Worm (Caenorhabditis elegans): ENCODE results near the gene F45D3.2.

ce11 chrV:12579299-12579698 lies 38.5 kb downstream of the F45D3.2 start, which contains the start of gene E02A10.3:
- TF ChIP-seq cog-1 (tag; optimal IDR thresholded peaks at IDR 0.05) (no peak), med-1 (GFP tag; optimal IDR thresholded peaks at IDR 0.05; ENCODE audit: insufficient read depth) (no peak), ztf-23 (GFP tag; IDR thresholded peaks at IDR 0.05) (no peak), ref-1 (GFP tag; conservative IDR thresholded peaks at IDR 0.05) (no peak), klf-2 (GFP tag; conservative IDR thresholded peaks at IDR 0.05) (no peak), T22C8.4 (GFP tag; IDR thresholded peaks at IDR 0.05) (no peak), ztf-29 (GFP tag; IDR thresholded peaks at IDR 0.05) (no peak), flt-1 (GFP tag; IDR thresholded peaks at IDR 0.05) (no peak)

All from whole organism, midembryonic.